Worm (Caenorhabditis elegans) whole organism, late embryonic: Measurements from ENCODE around the gene F02A9.1.

Source experiments
- C08G9.2 ChIP-seq: sonication (generic microtip); optimal IDR thresholded peaks from 2 replicates; lab custom pipeline; 2016; ENCODE audit warnings: mild to moderate bottlenecking, missing genetic modification characterization, moderate library complexity, missing compliant biosample characterization
- C38D4.7 ChIP-seq: fragments of 200-800 bp; sonication (Bioruptor generic); optimal IDR thresholded peaks from 2 replicates; lab custom pipeline; 2018; ENCODE audit warnings: mild to moderate bottlenecking, missing genetic modification characterization, moderate library complexity, missing compliant biosample characterization
- K09A11.1 ChIP-seq: sonication (generic microtip); optimal IDR thresholded peaks from 2 replicates; lab custom pipeline; 2017; ENCODE audit warnings: antibody characterized with exemption, mild to moderate bottlenecking, missing genetic modification characterization, missing compliant biosample characterization; ENCODE audit not compliant: insufficient read depth
- T23F11.4 ChIP-seq: fragments of 200-800 bp; sonication (Bioruptor generic); optimal IDR thresholded peaks from 2 replicates; lab custom pipeline; 2018; ENCODE audit warnings: mild to moderate bottlenecking, missing genetic modification characterization, missing compliant biosample characterization
- ceh-14 ChIP-seq: sonication (generic microtip); optimal IDR thresholded peaks from 2 replicates; lab custom pipeline; 2016; ENCODE audit warnings: missing genotype, missing genetic modification characterization, missing compliant biosample characterization
- ceh-19 ChIP-seq: fragments of 200-800 bp; sonication (Bioruptor generic); optimal IDR thresholded peaks from 2 replicates; lab custom pipeline; 2018; ENCODE audit warnings: mild to moderate bottlenecking, missing genetic modification characterization, missing compliant biosample characterization
- ceh-22 ChIP-seq: sonication (generic microtip); optimal IDR thresholded peaks from 2 replicates; lab custom pipeline; 2017; ENCODE audit warnings: missing biosample characterization, missing genetic modification characterization
- ceh-24 ChIP-seq: sonication (generic microtip); optimal IDR thresholded peaks from 2 replicates; lab custom pipeline; 2016; ENCODE audit warnings: mild to moderate bottlenecking, missing genetic modification characterization, missing compliant biosample characterization
- ceh-30 ChIP-seq: fragments of 150-350 bp; optimal IDR thresholded peaks from 2 replicates; lab custom pipeline; 2014; ENCODE audit warnings: missing biosample characterization, missing genetic modification characterization
- ceh-31 ChIP-seq: sonication (generic microtip); optimal IDR thresholded peaks from 2 replicates; lab custom pipeline; 2016; ENCODE audit warnings: missing genetic modification characterization, missing compliant biosample characterization
- ceh-34 ChIP-seq: sonication (generic microtip); optimal IDR thresholded peaks from 2 replicates; lab custom pipeline; 2016; ENCODE audit warnings: mild to moderate bottlenecking, missing genetic modification characterization, missing compliant biosample characterization
- ceh-48 ChIP-seq: sonication (generic microtip); optimal IDR thresholded peaks from 2 replicates; lab custom pipeline; 2016; ENCODE audit warnings: missing genetic modification characterization, inconsistent platforms, missing compliant biosample characterization
- ceh-9 ChIP-seq: sonication (generic microtip); optimal IDR thresholded peaks from 2 replicates; lab custom pipeline; 2016; ENCODE audit warnings: mild to moderate bottlenecking, missing genetic modification characterization, inconsistent platforms, missing compliant biosample characterization
- che-1 ChIP-seq: sonication (generic microtip); optimal IDR thresholded peaks from 2 replicates; lab custom pipeline; 2016; ENCODE audit warnings: mild to moderate bottlenecking, missing genetic modification characterization, missing compliant biosample characterization
- dmd-4 ChIP-seq: sonication (generic microtip); optimal IDR thresholded peaks from 2 replicates; lab custom pipeline; 2016; ENCODE audit warnings: borderline replicate concordance, missing genetic modification characterization, missing compliant biosample characterization
- dve-1 ChIP-seq: sonication (generic microtip); optimal IDR thresholded peaks from 2 replicates; lab custom pipeline; 2017; ENCODE audit warnings: antibody characterized with exemption, mild to moderate bottlenecking, missing genetic modification characterization, missing compliant biosample characterization
- elt-2 ChIP-seq: sonication (generic microtip); optimal IDR thresholded peaks from 2 replicates; lab custom pipeline; 2016; ENCODE audit warnings: missing genetic modification reagents, missing genetic modification characterization, missing compliant biosample characterization
- eyg-1 ChIP-seq: sonication (generic microtip); optimal IDR thresholded peaks from 2 replicates; lab custom pipeline; 2016; ENCODE audit warnings: missing genotype, missing genetic modification characterization, missing compliant biosample characterization
- fkh-10 ChIP-seq: fragments of 150-350 bp; optimal IDR thresholded peaks from 2 replicates; lab custom pipeline; 2014; ENCODE audit warnings: missing biosample characterization, missing genetic modification reagents, missing genetic modification characterization
- fkh-6 ChIP-seq: sonication (generic microtip); optimal IDR thresholded peaks from 2 replicates; lab custom pipeline; 2016; ENCODE audit warnings: missing genetic modification characterization, missing compliant biosample characterization
- gmeb-2 ChIP-seq: sonication (generic microtip); optimal IDR thresholded peaks from 2 replicates; lab custom pipeline; 2016; ENCODE audit warnings: missing genetic modification characterization, inconsistent platforms, missing compliant biosample characterization
- lin-11 ChIP-seq: fragments of 200-800 bp; sonication (Bioruptor generic); optimal IDR thresholded peaks from 2 replicates; lab custom pipeline; 2018; ENCODE audit warnings: mild to moderate bottlenecking, missing genetic modification characterization, missing compliant biosample characterization
- madf-2 ChIP-seq: sonication (generic microtip); optimal IDR thresholded peaks from 2 replicates; lab custom pipeline; 2017; ENCODE audit warnings: missing genetic modification characterization, missing compliant biosample characterization
- nfya-1 ChIP-seq: sonication (generic microtip); optimal IDR thresholded peaks from 2 replicates; lab custom pipeline; 2017; ENCODE audit warnings: missing genetic modification characterization, mild to moderate bottlenecking, missing compliant biosample characterization, antibody characterized with exemption, moderate library complexity
- nhr-232 ChIP-seq: sonication (generic microtip); optimal IDR thresholded peaks from 2 replicates; lab custom pipeline; 2016; ENCODE audit warnings: missing genetic modification characterization, missing compliant biosample characterization
- odd-2 ChIP-seq: sonication (generic microtip); optimal IDR thresholded peaks from 2 replicates; lab custom pipeline; 2017; ENCODE audit warnings: antibody characterized with exemption, mild to moderate bottlenecking, missing genetic modification characterization, missing compliant biosample characterization
- pag-3 ChIP-seq: sonication (generic microtip); optimal IDR thresholded peaks from 2 replicates; lab custom pipeline; 2016; ENCODE audit warnings: missing compliant biosample characterization, missing genetic modification characterization, borderline replicate concordance
- pat-9 ChIP-seq: fragments of 200-800 bp; sonication (Bioruptor generic); optimal IDR thresholded peaks from 2 replicates; lab custom pipeline; 2018; ENCODE audit warnings: mild to moderate bottlenecking, missing genetic modification characterization, moderate library complexity, missing compliant biosample characterization
- pax-1 ChIP-seq: fragments of 150-350 bp; optimal IDR thresholded peaks from 2 replicates; lab custom pipeline; 2014; ENCODE audit warnings: missing biosample characterization, missing genetic modification characterization
- pha-2 ChIP-seq: sonication (generic microtip); optimal IDR thresholded peaks from 2 replicates; lab custom pipeline; 2017; ENCODE audit warnings: mild to moderate bottlenecking, missing genetic modification characterization, missing compliant biosample characterization
- pha-4 ChIP-seq: fragments of 150-350 bp; optimal IDR thresholded peaks from 2 replicates; lab custom pipeline; 2018; ENCODE audit warnings: missing biosample characterization, missing genetic modification reagents, missing genetic modification characterization
- pqm-1 ChIP-seq: sonication (generic microtip); optimal IDR thresholded peaks from 2 replicates; lab custom pipeline; 2016; ENCODE audit warnings: missing genetic modification characterization, missing compliant biosample characterization
- ref-2 ChIP-seq: sonication (generic microtip); optimal IDR thresholded peaks from 2 replicates; lab custom pipeline; 2016; ENCODE audit warnings: missing genetic modification characterization, missing compliant biosample characterization
- syd-9 ChIP-seq: sonication (generic microtip); optimal IDR thresholded peaks from 2 replicates; lab custom pipeline; 2016; ENCODE audit warnings: mild to moderate bottlenecking, missing genetic modification characterization, moderate library complexity, missing compliant biosample characterization
- tbx-2 ChIP-seq: sonication (generic microtip); optimal IDR thresholded peaks from 2 replicates; lab custom pipeline; 2016; ENCODE audit warnings: missing genetic modification characterization, missing compliant biosample characterization
- tbx-7 ChIP-seq: sonication (generic microtip); optimal IDR thresholded peaks from 2 replicates; lab custom pipeline; 2016; ENCODE audit warnings: missing genotype, missing genetic modification characterization, missing compliant biosample characterization
- ttx-3 ChIP-seq: sonication (generic microtip); optimal IDR thresholded peaks from 2 replicates; lab custom pipeline; 2016; ENCODE audit warnings: missing genetic modification reagents, missing genetic modification characterization, missing compliant biosample characterization
- unc-3 ChIP-seq, 2 experiments: fragments of 200-800 bp in 1 of 2; sonication (Bioruptor generic) in 1 of 2; sonication (generic microtip) in 1 of 2; conservative IDR thresholded peaks in 1 of 2; optimal IDR thresholded peaks in 1 of 2; 2 replicates each; pipeline versions ENCODE4 v1.3.6 to Lab custom; 2016 to 2022; ENCODE audit warnings: missing compliant biosample characterization in 2 of 2, missing genetic modification characterization in 2 of 2, missing genetic modification reagents in 1 of 2
- unc-42 ChIP-seq: sonication (generic microtip); optimal IDR thresholded peaks from 2 replicates; lab custom pipeline; 2016; ENCODE audit warnings: missing genotype, missing genetic modification characterization, missing compliant biosample characterization
- unc-55 ChIP-seq: sonication (generic microtip); optimal IDR thresholded peaks from 2 replicates; lab custom pipeline; 2017; ENCODE audit warnings: missing biosample characterization, missing genetic modification reagents, missing genetic modification characterization

Gene F02A9.1

DNA sequence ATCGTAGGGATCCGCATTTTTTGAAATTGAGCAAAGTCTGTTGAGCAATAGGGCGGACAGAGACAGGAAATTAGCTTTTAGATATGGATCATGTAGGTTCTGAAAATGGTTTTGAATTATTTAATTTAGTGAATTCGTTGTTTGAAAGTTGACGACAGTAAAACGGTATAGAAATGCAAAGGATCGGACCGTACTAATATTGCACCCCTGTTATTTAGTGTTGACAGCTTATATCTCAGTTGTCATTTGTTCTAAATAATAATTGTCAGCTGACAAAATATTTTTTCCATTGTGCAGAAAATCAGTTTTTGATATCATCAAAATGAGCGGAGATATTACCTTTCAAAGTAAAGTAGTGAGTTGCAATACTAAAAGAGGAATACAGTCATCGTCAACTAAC is 6.2 kb downstream of the F02A9.1 start, which contains the start of gene lin-12:
TSS of gene lin-12 (minus strand) at position 101 of the 400 bp plus-strand sequence.
- TF ChIP-seq nhr-232 (tag; lab: Kevin White, UChicago) (no peak), ceh-34 (tag; lab: Kevin White, UChicago) (no peak), gmeb-2 (tag; lab: Kevin White, UChicago) (no peak), T23F11.4 (GFP tag; lab: Kevin White, UChicago) (no peak), C38D4.7 (no peak), lin-11 (tag; lab: Kevin White, UChicago) (no peak), ceh-31 (tag; lab: Kevin White, UChicago) (no peak), elt-2 (no peak), odd-2 (tag; lab: Kevin White, UChicago) (no peak), fkh-10 (GFP tag; lab: Kevin White, UChicago) (no peak), ttx-3 (tag; lab: Kevin White, UChicago) (no peak), dmd-4 (tag; lab: Kevin White, UChicago) (no peak), K09A11.1 (tag; lab: Kevin White, UChicago) (no peak)

DNA sequence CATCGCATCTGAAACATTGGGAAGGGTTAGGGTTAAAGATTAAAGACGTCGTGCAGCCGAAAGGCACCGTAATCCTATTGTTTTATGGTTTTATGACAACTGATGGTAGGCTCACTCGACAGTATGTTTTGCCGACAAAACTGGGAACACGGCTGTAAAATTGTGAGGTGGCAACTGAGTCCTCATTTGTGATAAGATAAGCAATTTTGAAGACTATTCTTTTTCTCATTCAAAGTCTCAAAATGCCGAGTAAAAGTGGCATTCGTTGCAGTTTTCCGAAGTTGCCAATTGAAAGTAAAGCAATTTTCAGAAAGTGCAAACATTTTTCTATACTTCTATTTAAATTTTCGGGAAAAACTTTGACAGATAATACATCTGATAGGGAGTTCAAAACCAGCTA is 7.9 kb downstream of the F02A9.1 start:
- TF ChIP-seq fkh-6 (tag; lab: Kevin White, UChicago) (no peak), unc-55 (GFP tag; lab: Kevin White, UChicago) (no peak), nhr-232 (tag; lab: Kevin White, UChicago) (no peak), T23F11.4 (GFP tag; lab: Kevin White, UChicago) (no peak), ceh-14 (tag; lab: Kevin White, UChicago) (no peak), pax-1 (tag; lab: Kevin White, UChicago) (no peak), syd-9 (tag; lab: Kevin White, UChicago) (no peak), tbx-7 (no peak), unc-3 (GFP tag; conservative IDR thresholded peaks at IDR 0.05; lab: Robert Waterston, UW) (no peak), unc-3 (tag; optimal IDR thresholded peaks at IDR 0.05; lab: Kevin White, UChicago) (no peak), ceh-34 (tag; lab: Kevin White, UChicago) (no peak), C38D4.7 (no peak)
- TF ChIP-seq, all 69 proteins: peak for 0

DNA sequence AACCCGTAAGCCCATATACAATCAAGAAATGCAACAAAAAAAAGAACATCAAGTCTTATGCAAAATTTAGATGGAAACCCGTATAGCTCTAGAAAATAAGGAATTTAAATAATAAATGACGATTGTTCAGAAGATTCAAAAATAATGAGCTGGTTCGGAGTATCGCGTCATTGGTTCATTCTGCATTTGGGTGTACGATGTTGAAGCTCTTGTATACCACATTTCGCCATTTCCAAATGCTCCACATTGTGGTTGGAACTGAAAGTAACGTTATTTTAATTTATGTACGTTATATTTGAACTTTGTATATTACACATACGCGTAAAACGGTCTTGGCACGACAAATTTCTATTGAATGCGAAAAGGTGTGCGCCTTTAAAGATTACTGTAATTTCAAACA is 17.3 kb downstream of the F02A9.1 start:
- TF ChIP-seq unc-3 (GFP tag; conservative IDR thresholded peaks at IDR 0.05; lab: Robert Waterston, UW) (no peak), unc-3 (tag; optimal IDR thresholded peaks at IDR 0.05; lab: Kevin White, UChicago) (no peak), pax-1 (tag; lab: Kevin White, UChicago) (no peak), dve-1 (tag; lab: Kevin White, UChicago) (no peak), ceh-31 (tag; lab: Kevin White, UChicago) (no peak), pqm-1 (tag; lab: Kevin White, UChicago) (no peak), pat-9 (tag; lab: Kevin White, UChicago) (no peak), pha-2 (no peak), tbx-2 (tag; lab: Kevin White, UChicago) (no peak), ceh-22 (no peak), ceh-24 (tag; lab: Kevin White, UChicago) (no peak), ceh-30 (tag; lab: Kevin White, UChicago) (no peak), pag-3 (tag; lab: Kevin White, UChicago) (no peak), madf-2 (tag; lab: Kevin White, UChicago) (no peak), C08G9.2 (tag; lab: Kevin White, UChicago) (no peak), nfya-1 (tag; lab: Kevin White, UChicago) (no peak), ceh-48 (tag; lab: Kevin White, UChicago) (no peak), ref-2 (no peak)
- TF ChIP-seq, all 69 proteins: peak for 0

DNA sequence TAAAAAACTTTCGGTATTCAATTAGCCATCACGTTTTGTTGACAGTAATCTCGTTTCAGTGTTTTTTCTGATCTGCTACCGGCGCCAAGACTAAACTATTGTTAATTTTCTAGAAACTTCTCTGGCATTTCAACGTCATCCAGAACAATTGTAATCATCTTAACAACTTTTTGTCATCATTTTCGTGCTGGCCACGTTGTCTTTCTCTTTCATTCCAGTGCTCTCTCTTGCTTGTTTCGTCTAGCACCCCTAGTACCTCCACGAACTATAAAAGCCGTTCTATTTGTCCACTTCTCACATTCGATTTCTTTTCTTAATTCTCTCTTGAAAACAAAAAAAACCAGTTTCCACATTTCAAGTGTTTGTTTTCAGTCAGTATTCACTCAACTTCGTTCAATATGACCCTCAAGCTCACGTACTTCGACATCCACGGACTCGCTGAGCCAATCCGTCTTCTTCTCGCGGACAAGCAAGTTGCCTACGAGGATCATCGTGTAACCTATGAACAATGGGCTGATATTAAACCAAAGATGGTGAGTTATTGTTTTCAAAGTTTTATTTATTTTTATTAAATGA is 18.6 kb downstream of the F02A9.1 start, which contains the start of gene gst-1:
TSS of gene gst-1 (plus strand) at position 373 of the 576 bp plus-strand sequence.
- TF ChIP-seq pat-9 (tag; lab: Kevin White, UChicago): no peak
- TF ChIP-seq elt-2: no peak
- TF ChIP-seq pha-2: no peak
- TF ChIP-seq eyg-1: no peak
- TF ChIP-seq C38D4.7: no peak
- no peak for TF ChIP-seq ceh-34 (tag; lab: Kevin White, UChicago)
- TF ChIP-seq unc-42 (tag; lab: Kevin White, UChicago): no peak
- no peak for TF ChIP-seq pha-4
- TF ChIP-seq ceh-19: no peak
- TF ChIP-seq T23F11.4 (GFP tag; lab: Kevin White, UChicago): no peak
- TF ChIP-seq ceh-48 (tag; lab: Kevin White, UChicago): no peak
- no peak for TF ChIP-seq ttx-3 (tag; lab: Kevin White, UChicago)
- TF ChIP-seq pqm-1 (tag; lab: Kevin White, UChicago): no peak
- TF ChIP-seq che-1 (tag; lab: Kevin White, UChicago): no peak
- TF ChIP-seq ceh-9 (tag; lab: Kevin White, UChicago): no peak
- TF ChIP-seq dmd-4 (tag; lab: Kevin White, UChicago): no peak
- TF ChIP-seq, all 69 proteins: peak for 0
